Worm (Caenorhabditis elegans): ENCODE results near the gene F10C2.4.

- TF ChIP-seq B0310.2 (tag; optimal IDR thresholded peaks at IDR 0.05) (no peak), pes-1 (GFP tag; IDR thresholded peaks at IDR 0.05) (no peak), flt-1 (GFP tag; IDR thresholded peaks at IDR 0.05) (no peak), ama-1 (optimal IDR thresholded peaks at IDR 0.05) (no peak), ceh-13 (GFP tag; optimal IDR thresholded peaks at IDR 0.05) (no peak), tra-4 (tag; optimal IDR thresholded peaks at IDR 0.05) (no peak)
These were observed 29.1 kb downstream of the F10C2.4 start, which contains the start of gene kmo-1 for ce11 chrV:12070419-12070818.
